Worm (Caenorhabditis elegans) whole organism, young adult: ENCODE results near the gene E02H4.4.

Source experiments
- C17E4.6 ChIP-seq: fragments of 200-800 bp; sonication (Bioruptor generic); IDR thresholded peaks from 2 replicates; pipeline ENCODE4 v1.3.6; 2022; ENCODE audit warnings: missing genetic modification reagents, missing genetic modification characterization, missing compliant biosample characterization
- F22D6.2 ChIP-seq: sonication (generic microtip); optimal IDR thresholded peaks from 2 replicates; lab custom pipeline; 2016; ENCODE audit warnings: mild to moderate bottlenecking, missing genetic modification characterization, missing compliant biosample characterization
- F33H1.4 ChIP-seq: fragments of 200-800 bp; sonication (Bioruptor generic); IDR thresholded peaks from 2 replicates; pipeline ENCODE4 v1.3.6; 2022; ENCODE audit warnings: missing genetic modification reagents, missing genetic modification characterization, missing compliant biosample characterization
- F39B2.1 ChIP-seq: fragments of 200-800 bp; sonication (Bioruptor generic); IDR thresholded peaks from 2 replicates; pipeline ENCODE4 v1.3.6; 2022; ENCODE audit warnings: missing genetic modification reagents, missing genetic modification characterization, missing compliant biosample characterization
- F49E8.2 ChIP-seq: sonication (generic microtip); optimal IDR thresholded peaks from 3 replicates; lab custom pipeline; 2017; ENCODE audit warnings: missing genetic modification characterization, mild to moderate bottlenecking, missing compliant biosample characterization, antibody characterized with exemption, moderate library complexity; ENCODE audit not compliant: insufficient read depth
- F55B11.4 ChIP-seq: sonication (generic microtip); optimal IDR thresholded peaks from 2 replicates; lab custom pipeline; 2016; ENCODE audit warnings: missing compliant biosample characterization, missing genetic modification characterization, borderline replicate concordance; ENCODE audit not compliant: insufficient read depth
- F57A8.1 ChIP-seq: fragments of 200-800 bp; sonication (Bioruptor generic); optimal IDR thresholded peaks from 2 replicates; lab custom pipeline; 2018; ENCODE audit warnings: mild to moderate bottlenecking, missing genetic modification characterization, moderate library complexity, missing compliant biosample characterization
- Y53F4B.3 ChIP-seq: fragments of 200-800 bp; sonication (Bioruptor generic); IDR thresholded peaks from 2 replicates; pipeline ENCODE4 v1.3.6; 2022; ENCODE audit warnings: missing genetic modification reagents, missing genetic modification characterization, missing compliant biosample characterization
- Y56A3A.18 ChIP-seq: fragments of 200-800 bp; sonication (Bioruptor generic); IDR thresholded peaks from 2 replicates; pipeline ENCODE4 v1.3.6; 2022; ENCODE audit warnings: missing genetic modification reagents, missing genetic modification characterization, missing compliant biosample characterization
- atf-7 ChIP-seq: sonication (generic microtip); optimal IDR thresholded peaks from 2 replicates; lab custom pipeline; 2017; ENCODE audit warnings: mild to moderate bottlenecking, missing genetic modification characterization, missing compliant biosample characterization
- bed-1 ChIP-seq: fragments of 200-800 bp; sonication (Bioruptor generic); IDR thresholded peaks from 2 replicates; pipeline ENCODE4 v1.3.6; 2022; ENCODE audit warnings: missing genetic modification reagents, missing genetic modification characterization, missing compliant biosample characterization
- ccch-3 ChIP-seq: fragments of 200-800 bp; sonication (Bioruptor generic); optimal IDR thresholded peaks from 2 replicates; lab custom pipeline; 2018; ENCODE audit warnings: mild to moderate bottlenecking, missing genetic modification characterization, missing compliant biosample characterization
- ceh-27 ChIP-seq: fragments of 200-800 bp; sonication (Bioruptor generic); optimal IDR thresholded peaks from 2 replicates; lab custom pipeline; 2018; ENCODE audit warnings: mild to moderate bottlenecking, missing genetic modification characterization, moderate library complexity, missing compliant biosample characterization
- ceh-58 ChIP-seq: fragments of 200-800 bp; sonication (Bioruptor generic); IDR thresholded peaks from 2 replicates; pipeline ENCODE4 v1.3.6; 2022; ENCODE audit warnings: missing genetic modification characterization, missing compliant biosample characterization
- ceh-79 ChIP-seq: sonication (generic microtip); optimal IDR thresholded peaks from 2 replicates; lab custom pipeline; 2017; ENCODE audit warnings: mild to moderate bottlenecking, missing genetic modification characterization, missing compliant biosample characterization
- dox-1 ChIP-seq: fragments of 200-800 bp; sonication (Bioruptor generic); IDR thresholded peaks from 2 replicates; pipeline ENCODE4 v1.3.6; 2022; ENCODE audit warnings: missing genetic modification reagents, missing genetic modification characterization, missing compliant biosample characterization
- egl-18 ChIP-seq: fragments of 200-800 bp; sonication (Bioruptor generic); IDR thresholded peaks from 2 replicates; pipeline ENCODE4 v1.3.6; 2022; ENCODE audit warnings: missing genetic modification reagents, missing genetic modification characterization, missing compliant biosample characterization
- gei-17 ChIP-seq: fragments of 200-800 bp; sonication (Bioruptor generic); optimal IDR thresholded peaks from 2 replicates; lab custom pipeline; 2018; ENCODE audit warnings: mild to moderate bottlenecking, missing genetic modification characterization, missing compliant biosample characterization
- hlh-12 ChIP-seq: sonication (generic microtip); optimal IDR thresholded peaks from 2 replicates; lab custom pipeline; 2016; ENCODE audit warnings: missing genetic modification characterization, missing compliant biosample characterization
- hmg-1.2 ChIP-seq: fragments of 200-800 bp; sonication (Bioruptor generic); IDR thresholded peaks from 2 replicates; pipeline ENCODE4 v1.3.6; 2022; ENCODE audit warnings: missing genetic modification reagents, missing genetic modification characterization, missing compliant biosample characterization
- hmg-20 ChIP-seq: fragments of 200-800 bp; sonication (Bioruptor generic); IDR thresholded peaks from 2 replicates; pipeline ENCODE4 v1.3.6; 2022; ENCODE audit warnings: missing genetic modification reagents, missing genetic modification characterization, missing compliant biosample characterization
- hrde-1 ChIP-seq: sonication (generic microtip); optimal IDR thresholded peaks from 2 replicates; lab custom pipeline; 2016; ENCODE audit warnings: missing genetic modification characterization, mild to moderate bottlenecking, missing compliant biosample characterization, moderate library complexity, missing genotype, missing genetic modification reagents, borderline replicate concordance
- let-607 ChIP-seq, 2 experiments: fragments of 200-800 bp in 1 of 2; sonication (Bioruptor generic) in 1 of 2; sonication (generic microtip) in 1 of 2; optimal IDR thresholded peaks; 2 replicates each; lab custom pipeline; 2016 to 2018; ENCODE audit warnings: mild to moderate bottlenecking in 2 of 2, missing compliant biosample characterization in 2 of 2, missing genetic modification characterization in 2 of 2, moderate library complexity in 2 of 2, missing genotype in 1 of 2
- lin-35 ChIP-seq, 3 experiments: fragments of 150-350 bp in 2 of 3; sonication (generic microtip) in 1 of 3; optimal IDR thresholded peaks; 2 replicates each; lab custom pipeline; 2014 to 2018; ENCODE audit warnings: missing biosample characterization in 3 of 3, missing genetic modification characterization in 3 of 3, missing genetic modification reagents in 3 of 3
- lin-40 ChIP-seq: sonication (generic microtip); optimal IDR thresholded peaks from 2 replicates; lab custom pipeline; 2016; ENCODE audit warnings: missing genetic modification characterization, mild to moderate bottlenecking, missing compliant biosample characterization, missing genotype, missing genetic modification reagents
- lsl-1 ChIP-seq: fragments of 200-800 bp; sonication (Bioruptor generic); optimal IDR thresholded peaks from 2 replicates; lab custom pipeline; 2018; ENCODE audit warnings: mild to moderate bottlenecking, missing genetic modification characterization, moderate library complexity, missing compliant biosample characterization
- mes-4 ChIP-seq: sonication (generic microtip); optimal IDR thresholded peaks from 2 replicates; lab custom pipeline; 2016; ENCODE audit warnings: missing genotype, missing genetic modification characterization, missing compliant biosample characterization
- nfya-2 ChIP-seq: fragments of 200-800 bp; sonication (Bioruptor generic); IDR thresholded peaks from 2 replicates; pipeline ENCODE4 v1.3.6; 2022; ENCODE audit warnings: missing genetic modification reagents, missing genetic modification characterization, missing compliant biosample characterization
- repo-1 ChIP-seq: sonication (generic microtip); optimal IDR thresholded peaks from 2 replicates; lab custom pipeline; 2017; ENCODE audit warnings: mild to moderate bottlenecking, missing genetic modification characterization, missing compliant biosample characterization
- sdz-38 ChIP-seq: sonication (generic microtip); optimal IDR thresholded peaks from 2 replicates; lab custom pipeline; 2016; ENCODE audit warnings: missing genotype, missing genetic modification characterization, missing compliant biosample characterization
- tbx-9 ChIP-seq: sonication (generic microtip); optimal IDR thresholded peaks from 2 replicates; lab custom pipeline; 2016; ENCODE audit warnings: borderline replicate concordance, missing genetic modification characterization, inconsistent platforms, missing compliant biosample characterization
- unc-62 ChIP-seq: fragments of 150-350 bp; optimal IDR thresholded peaks from 2 replicates; lab custom pipeline; 2014; ENCODE audit warnings: missing biosample characterization, missing genetic modification reagents, missing genetic modification characterization
- ztf-3 ChIP-seq: fragments of 200-800 bp; sonication (Bioruptor generic); optimal IDR thresholded peaks from 2 replicates; lab custom pipeline; 2018; ENCODE audit warnings: mild to moderate bottlenecking, missing genetic modification characterization, missing compliant biosample characterization

The E02H4.4 gene

ce11 chrX:14255031-14255430 lies 2.7 kb upstream of the E02H4.4 start, which contains the start of gene E02H4.5:
TSS of gene E02H4.5 (minus strand) at chrX:14255131.
- TF ChIP-seq ceh-58 (GFP tag; lab: Robert Waterston, UW) = no peak

ce11 chrX:14255973-14256372 lies 1.8 kb upstream of the E02H4.4 start, which contains the start of gene E02H4.7:
TSS of gene E02H4.7 (plus strand) at chrX:14256273.
- TF ChIP-seq F49E8.2 (tag; lab: Kevin White, UChicago) (no peak), egl-18 (no peak), let-607 (tag; optimal IDR thresholded peaks at IDR 0.05; lab: Kevin White, UChicago) (no peak), atf-7 (no peak), hrde-1 (tag; lab: Kevin White, UChicago) (no peak), gei-17 (GFP tag; lab: Kevin White, UChicago) (no peak), hmg-1.2 (GFP tag; lab: Robert Waterston, UW) (no peak), ccch-3 (GFP tag; lab: Kevin White, UChicago) (no peak), lsl-1 (GFP tag; lab: Kevin White, UChicago) (no peak), repo-1 (tag; lab: Kevin White, UChicago) (no peak), lin-40 (tag; lab: Kevin White, UChicago) (no peak), Y53F4B.3 (GFP tag; lab: Robert Waterston, UW) (no peak), ceh-79 (tag; lab: Kevin White, UChicago) (no peak), unc-62 (GFP tag; lab: Kevin White, UChicago) (no peak), nfya-2 (GFP tag; lab: Robert Waterston, UW) (no peak), hlh-12 (tag; lab: Kevin White, UChicago) (no peak), sdz-38 (tag; lab: Kevin White, UChicago) (no peak), F39B2.1 (GFP tag; lab: Robert Waterston, UW) (no peak), F22D6.2 (tag; lab: Kevin White, UChicago) (no peak)

ce11 chrX:14263473-14263872 lies 5.7 kb downstream of the E02H4.4 start, which contains the start of gene E02H4.8:
TSS of gene E02H4.8 (minus strand) at chrX:14263573.
- TF ChIP-seq hmg-1.2 (GFP tag; lab: Robert Waterston, UW) (no peak), hmg-20 (GFP tag; lab: Robert Waterston, UW) (no peak), bed-1 (GFP tag; lab: Robert Waterston, UW) (no peak), mes-4 (tag; lab: Kevin White, UChicago) (no peak), ceh-27 (GFP tag; lab: Kevin White, UChicago) (no peak), lin-35 (GFP tag; optimal IDR thresholded peaks at IDR 0.05; lab: Kevin White, UChicago) (no peak), F57A8.1 (GFP tag; lab: Kevin White, UChicago) (no peak), Y56A3A.18 (GFP tag; lab: Robert Waterston, UW) (no peak), let-607 (tag; optimal IDR thresholded peaks at IDR 0.05; lab: Kevin White, UChicago) (no peak), dox-1 (GFP tag; lab: Robert Waterston, UW) (no peak)

ce11 chrX:14267170-14267569 lies 9.4 kb downstream of the E02H4.4 start:
- TF ChIP-seq tbx-9 (tag; lab: Kevin White, UChicago) = no peak
- TF ChIP-seq, all 124 proteins: peak for 0

- TF ChIP-seq F33H1.4 (GFP tag; lab: Robert Waterston, UW) = no peak
- TF ChIP-seq F55B11.4 (tag; lab: Kevin White, UChicago) = no peak
- no peak for TF ChIP-seq ztf-3 (GFP tag; lab: Kevin White, UChicago)
- no peak for TF ChIP-seq ccch-3 (GFP tag; lab: Kevin White, UChicago)
- TF ChIP-seq C17E4.6 (GFP tag; lab: Robert Waterston, UW) = no peak
Measured at ce11 chrX:14267781-14268180, 10.0 kb downstream of the E02H4.4 start, which contains the start of gene del-1. TSS of gene del-1 (plus strand) at chrX:14268081.
